Worm (Caenorhabditis elegans) whole organism, L2 larva: ENCODE measurements around the gene F22F7.3.

Experiments used
- blmp-1 ChIP-seq: sonication (generic microtip); optimal IDR thresholded peaks from 2 replicates; lab custom pipeline; 2017; ENCODE audit warnings: missing genetic modification characterization, mild to moderate bottlenecking, missing compliant biosample characterization, antibody characterized with exemption, moderate library complexity; ENCODE audit not compliant: insufficient read depth
- ceh-82 ChIP-seq: fragments of 150-350 bp; optimal IDR thresholded peaks from 2 replicates; lab custom pipeline; 2014; ENCODE audit warnings: missing biosample characterization, missing genetic modification characterization
- egl-27 ChIP-seq: sonication (generic microtip); optimal IDR thresholded peaks from 3 replicates; lab custom pipeline; 2017; ENCODE audit warnings: missing biosample characterization, missing genetic modification reagents, missing genetic modification characterization
- nhr-10 ChIP-seq: sonication (generic microtip); optimal IDR thresholded peaks from 2 replicates; lab custom pipeline; 2017; ENCODE audit warnings: missing biosample characterization, missing genetic modification characterization
- nhr-11 ChIP-seq: fragments of 150-350 bp; optimal IDR thresholded peaks from 2 replicates; lab custom pipeline; 2014; ENCODE audit warnings: missing biosample characterization, missing genetic modification characterization
- nhr-12 ChIP-seq: fragments of 150-350 bp; optimal IDR thresholded peaks from 2 replicates; lab custom pipeline; 2014; ENCODE audit warnings: missing biosample characterization, missing genetic modification characterization
- nhr-23 ChIP-seq: fragments of 150-350 bp; optimal IDR thresholded peaks from 2 replicates; lab custom pipeline; 2014; ENCODE audit warnings: missing biosample characterization, missing genetic modification reagents, missing genetic modification characterization
- nhr-6 ChIP-seq: fragments of 150-350 bp; optimal IDR thresholded peaks from 2 replicates; lab custom pipeline; 2014; ENCODE audit warnings: missing biosample characterization, missing genetic modification characterization
- nhr-77 ChIP-seq: fragments of 150-350 bp; optimal IDR thresholded peaks from 2 replicates; lab custom pipeline; 2014; ENCODE audit warnings: missing biosample characterization, missing genetic modification characterization
- sem-4 ChIP-seq: fragments of 150-350 bp; optimal IDR thresholded peaks from 2 replicates; lab custom pipeline; 2014; ENCODE audit warnings: missing biosample characterization, missing genetic modification reagents, missing genetic modification characterization
- ztf-4 ChIP-seq: fragments of 150-350 bp; optimal IDR thresholded peaks from 2 replicates; lab custom pipeline; 2014; ENCODE audit warnings: missing biosample characterization, missing genetic modification characterization

DNA sequence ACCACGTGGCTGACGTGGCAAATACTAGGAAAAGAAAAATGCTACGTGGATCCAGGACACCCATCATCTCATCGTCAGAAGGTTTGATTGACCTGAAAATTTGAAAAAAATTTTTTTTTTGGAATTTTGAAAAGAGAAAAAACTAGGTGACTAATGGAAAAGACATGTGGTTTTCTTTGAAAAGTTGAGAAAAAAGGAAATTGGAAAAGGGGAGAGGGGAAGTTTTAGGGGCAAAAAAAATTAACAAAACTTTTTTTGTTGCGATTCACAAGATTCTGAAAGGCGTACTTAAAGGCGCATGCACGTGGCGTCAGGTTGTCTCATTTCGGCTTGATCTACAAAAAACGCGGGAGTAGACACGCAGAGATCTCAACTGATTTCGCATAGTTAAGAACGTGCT is 37.7 kb upstream of the F22F7.3 start, which contains the start of gene Y40B10A.9:
- TF ChIP-seq nhr-10 (tag; lab: Kevin White, UChicago) (no peak), nhr-23 (tag; lab: Kevin White, UChicago) (no peak), nhr-6 (tag; lab: Kevin White, UChicago) (no peak), nhr-12 (tag; lab: Kevin White, UChicago) (no peak), ztf-4 (tag; lab: Kevin White, UChicago) (no peak), blmp-1 (tag; lab: Kevin White, UChicago) (no peak), ceh-82 (tag; lab: Kevin White, UChicago) (no peak), nhr-77 (tag; lab: Kevin White, UChicago) (no peak), egl-27 (tag; lab: Kevin White, UChicago) (no peak), sem-4 (tag; lab: Kevin White, UChicago) (no peak), nhr-11 (no peak)
